Worm (Caenorhabditis elegans) whole organism, L1 larva: ENCODE data around the gene mccc-1.
A peak's percentile ranks its signal among the peaks of the same experiment; 100 is the strongest.

ENCODE experiments used
- C16A3.4 ChIP-seq: fragments of 150-350 bp; optimal IDR thresholded peaks from 2 replicates; lab custom pipeline; 2014; ENCODE audit warnings: missing biosample characterization, missing genetic modification characterization
- C34B4.2 ChIP-seq: sonication (generic microtip); optimal IDR thresholded peaks from 2 replicates; lab custom pipeline; 2017; ENCODE audit warnings: mild to moderate bottlenecking, missing genetic modification characterization, missing compliant biosample characterization
- Y116A8C.19 ChIP-seq: sonication (generic microtip); optimal IDR thresholded peaks from 2 replicates; lab custom pipeline; 2016; ENCODE audit warnings: missing compliant biosample characterization, missing genetic modification characterization, borderline replicate concordance
- blmp-1 ChIP-seq: fragments of 150-350 bp; optimal IDR thresholded peaks from 2 replicates; lab custom pipeline; 2014; ENCODE audit warnings: missing biosample characterization, missing genetic modification characterization
- ceh-82 ChIP-seq, 3 experiments: fragments of 150-350 bp in 1 of 3; sonication (generic microtip) in 2 of 3; optimal IDR thresholded peaks; 2 replicates each; lab custom pipeline; 2014 to 2017; ENCODE audit warnings: missing biosample characterization in 3 of 3, missing genetic modification characterization in 3 of 3
- ceh-88 ChIP-seq: fragments of 200-800 bp; sonication (Bioruptor generic); IDR thresholded peaks from 2 replicates; pipeline ENCODE4 v1.3.6; 2022; ENCODE audit warnings: missing genetic modification characterization, missing compliant biosample characterization
- ces-1 ChIP-seq: fragments of 150-350 bp; optimal IDR thresholded peaks from 2 replicates; lab custom pipeline; 2014; ENCODE audit warnings: missing biosample characterization, missing genetic modification reagents, missing genetic modification characterization
- dpl-1 ChIP-seq, 3 experiments: fragments of 150-350 bp in 2 of 3; sonication (generic microtip) in 1 of 3; optimal IDR thresholded peaks; 2 replicates each; lab custom pipeline; 2014 to 2017; ENCODE audit warnings: missing biosample characterization in 3 of 3, missing genetic modification characterization in 3 of 3, missing genetic modification reagents in 3 of 3
- dsc-1 ChIP-seq: sonication (generic microtip); optimal IDR thresholded peaks from 2 replicates; lab custom pipeline; 2016; ENCODE audit warnings: mild to moderate bottlenecking, missing genetic modification characterization, missing compliant biosample characterization
- efl-1 ChIP-seq, 4 experiments: fragments of 150-350 bp; optimal IDR thresholded peaks in 3 of 4; peaks in 1 of 4; 1 replicate in 1 of 4; 2 replicates in 3 of 4; lab custom pipeline; 2014; ENCODE audit warnings: missing biosample characterization in 2 of 4, missing genetic modification characterization in 2 of 4, missing genetic modification reagents in 2 of 4
- efl-3 ChIP-seq: fragments of 200-800 bp; sonication (Bioruptor generic); optimal IDR thresholded peaks from 2 replicates; lab custom pipeline; 2018; ENCODE audit warnings: mild to moderate bottlenecking, missing genetic modification characterization, missing compliant biosample characterization
- elt-3 ChIP-seq, 6 experiments: fragments of 150-350 bp in 1 of 6; sonication (generic microtip); optimal IDR thresholded peaks; 2 replicates each; lab custom pipeline; 2017 to 2018; ENCODE audit warnings: missing biosample characterization in 6 of 6, missing genetic modification characterization in 6 of 6, inconsistent platforms in 1 of 6
- fkh-10 ChIP-seq: sonication (generic microtip); optimal IDR thresholded peaks from 2 replicates; lab custom pipeline; 2017; ENCODE audit warnings: missing biosample characterization, missing genetic modification reagents, missing genetic modification characterization
- fkh-4 ChIP-seq: sonication (generic microtip); optimal IDR thresholded peaks from 2 replicates; lab custom pipeline; 2016; ENCODE audit warnings: missing compliant biosample characterization, missing genetic modification characterization, borderline replicate concordance
- hlh-4 ChIP-seq: sonication (generic microtip); optimal IDR thresholded peaks from 2 replicates; lab custom pipeline; 2016; ENCODE audit warnings: mild to moderate bottlenecking, missing genetic modification characterization, missing compliant biosample characterization
- isw-1 ChIP-seq: fragments of 200-800 bp; sonication (Bioruptor generic); IDR thresholded peaks from 2 replicates; pipeline ENCODE4 v1.3.6; 2022; ENCODE audit warnings: missing genetic modification characterization, missing compliant biosample characterization
- lin-14 ChIP-seq: fragments of 200-800 bp; sonication (Bioruptor generic); optimal IDR thresholded peaks from 2 replicates; lab custom pipeline; 2018; ENCODE audit warnings: mild to moderate bottlenecking, missing genetic modification characterization, moderate library complexity, missing compliant biosample characterization
- lin-15B ChIP-seq: fragments of 150-350 bp; sonication (generic microtip); optimal IDR thresholded peaks from 3 replicates; lab custom pipeline; 2014; ENCODE audit warnings: missing biosample characterization, missing genetic modification characterization
- lin-35 ChIP-seq, 2 experiments: fragments of 150-350 bp; optimal IDR thresholded peaks; 2 replicates each; lab custom pipeline; 2014; ENCODE audit warnings: missing biosample characterization in 2 of 2, missing genetic modification characterization in 2 of 2, missing genetic modification reagents in 2 of 2
- lsy-2 ChIP-seq, 2 experiments: fragments of 150-350 bp; optimal IDR thresholded peaks; 2 replicates each; lab custom pipeline; 2014; ENCODE audit warnings: missing biosample characterization in 2 of 2, missing genetic modification characterization in 2 of 2
- mdl-1 ChIP-seq, 2 experiments: fragments of 150-350 bp; optimal IDR thresholded peaks; 2 replicates each; lab custom pipeline; 2014 to 2017; ENCODE audit warnings: missing biosample characterization in 2 of 2, missing genetic modification characterization in 2 of 2, inconsistent platforms in 1 of 2
- mef-2 ChIP-seq: fragments of 150-350 bp; optimal IDR thresholded peaks from 2 replicates; lab custom pipeline; 2014; ENCODE audit warnings: missing biosample characterization, missing genetic modification characterization
- mep-1 ChIP-seq: fragments of 150-350 bp; optimal IDR thresholded peaks from 2 replicates; lab custom pipeline; 2014; ENCODE audit warnings: missing biosample characterization, missing genetic modification characterization
- nhr-11 ChIP-seq: fragments of 150-350 bp; optimal IDR thresholded peaks from 2 replicates; lab custom pipeline; 2014; ENCODE audit warnings: missing biosample characterization, missing genetic modification characterization
- nhr-19 ChIP-seq: fragments of 200-800 bp; sonication (Bioruptor generic); conservative IDR thresholded peaks from 2 replicates; pipeline ENCODE4 v1.3.6; 2022; ENCODE audit warnings: missing genetic modification characterization, missing compliant biosample characterization
- nhr-28 ChIP-seq: fragments of 150-350 bp; optimal IDR thresholded peaks from 2 replicates; lab custom pipeline; 2014; ENCODE audit warnings: missing biosample characterization, missing genetic modification characterization
- nhr-85 ChIP-seq: sonication (generic microtip); peaks from one replicate; lab custom pipeline; 2016; ENCODE audit warnings: missing genetic modification characterization, inconsistent platforms, missing compliant biosample characterization
- rnt-1 ChIP-seq: sonication (generic microtip); optimal IDR thresholded peaks from 2 replicates; lab custom pipeline; 2016; ENCODE audit warnings: mild to moderate bottlenecking, missing genetic modification characterization, moderate library complexity, missing compliant biosample characterization
- skn-1 ChIP-seq: fragments of 150-350 bp; optimal IDR thresholded peaks from 2 replicates; lab custom pipeline; 2014; ENCODE audit warnings: missing biosample characterization, missing genetic modification characterization
- snu-23 ChIP-seq: sonication (generic microtip); optimal IDR thresholded peaks from 2 replicates; lab custom pipeline; 2016; ENCODE audit warnings: missing genetic modification characterization, missing compliant biosample characterization
- sup-37 ChIP-seq: fragments of 200-800 bp; sonication (Bioruptor generic); optimal IDR thresholded peaks from 2 replicates; lab custom pipeline; 2018; ENCODE audit warnings: mild to moderate bottlenecking, missing genetic modification characterization, missing compliant biosample characterization
- swsn-7 ChIP-seq: sonication (generic microtip); optimal IDR thresholded peaks from 2 replicates; lab custom pipeline; 2016; ENCODE audit warnings: missing genetic modification characterization, missing compliant biosample characterization
- tbx-2 ChIP-seq: sonication (generic microtip); optimal IDR thresholded peaks from 2 replicates; lab custom pipeline; 2016; ENCODE audit warnings: missing genetic modification characterization, missing compliant biosample characterization
- unc-130 ChIP-seq: fragments of 150-350 bp; optimal IDR thresholded peaks from 2 replicates; lab custom pipeline; 2017; ENCODE audit warnings: missing biosample characterization, missing genetic modification characterization, inconsistent platforms
- unc-86 ChIP-seq: sonication (generic microtip); optimal IDR thresholded peaks from 2 replicates; lab custom pipeline; 2016; ENCODE audit warnings: missing genetic modification characterization, missing compliant biosample characterization
- vab-15 ChIP-seq: sonication (generic microtip); optimal IDR thresholded peaks from 2 replicates; lab custom pipeline; 2017; ENCODE audit warnings: missing genotype, mild to moderate bottlenecking, missing genetic modification characterization, missing compliant biosample characterization
- xbp-1 ChIP-seq: sonication (generic microtip); optimal IDR thresholded peaks from 2 replicates; lab custom pipeline; 2016; ENCODE audit warnings: missing genetic modification characterization, missing compliant biosample characterization
- zip-4 ChIP-seq: fragments of 200-800 bp; sonication (Bioruptor generic); optimal IDR thresholded peaks from 2 replicates; lab custom pipeline; 2018; ENCODE audit warnings: mild to moderate bottlenecking, missing genetic modification characterization, moderate library complexity, missing compliant biosample characterization
- ztf-4 ChIP-seq: fragments of 150-350 bp; optimal IDR thresholded peaks from 2 replicates; lab custom pipeline; 2014; ENCODE audit warnings: missing biosample characterization, missing genetic modification characterization

Gene mccc-1

ce11 chrIV:9884257-9884656, at the start of gene mccc-1, which contains the start of gene prp-18:
mccc-1 (plus strand) TSS chrIV:9884570.
prp-18 (minus strand) TSS chrIV:9884383.
- TF ChIP-seq C34B4.2 (tag; lab: Kevin White, UChicago), result no peak
- TF ChIP-seq ceh-82 (tag; optimal IDR thresholded peaks at IDR 0.05; lab: Kevin White, UChicago), result peak in 1 of 3 experiments; percentile 62
- TF ChIP-seq nhr-28 (tag; lab: Kevin White, UChicago), result no peak
- peak; percentile 36 for TF ChIP-seq isw-1 (GFP tag; lab: Robert Waterston, UW)
- TF ChIP-seq nhr-11, result no peak
- TF ChIP-seq efl-1 (optimal IDR thresholded peaks at IDR 0.05; lab: Kevin White, UChicago), result peak; percentile 67 to 70
- peak; percentile 64 to 91 for TF ChIP-seq efl-1 (GFP tag; optimal IDR thresholded peaks at IDR 0.05 in 1 of 2; lab: Kevin White, UChicago)
- peak; percentile 8 for TF ChIP-seq fkh-10 (GFP tag; lab: Kevin White, UChicago)
- peak; percentile 28 for TF ChIP-seq skn-1 (tag; lab: Kevin White, UChicago)
- peak; percentile 33 for TF ChIP-seq nhr-85 (tag; lab: Kevin White, UChicago)
- no peak for TF ChIP-seq sup-37
- no peak for TF ChIP-seq zip-4 (GFP tag; lab: Kevin White, UChicago)
- TF ChIP-seq blmp-1, result peak; percentile 30
- no peak for TF ChIP-seq elt-3 (tag; optimal IDR thresholded peaks at IDR 0.05; lab: Kevin White, UChicago)
- peak; percentile 48 for TF ChIP-seq xbp-1 (tag; lab: Kevin White, UChicago)
- no peak for TF ChIP-seq hlh-4
- TF ChIP-seq mef-2 (tag; lab: Kevin White, UChicago), result no peak
- TF ChIP-seq unc-130 (tag; lab: Kevin White, UChicago), result peak; percentile 9
- TF ChIP-seq lin-35 (GFP tag; optimal IDR thresholded peaks at IDR 0.05; lab: Kevin White, UChicago), result peak; percentile 72 to 76
- TF ChIP-seq unc-86, result peak; percentile 4
- TF ChIP-seq mdl-1 (tag; optimal IDR thresholded peaks at IDR 0.05; lab: Kevin White, UChicago), result peak in 1 of 2 experiments; percentile 16
- TF ChIP-seq tbx-2 (tag; lab: Kevin White, UChicago), result no peak
- TF ChIP-seq lsy-2 (tag; optimal IDR thresholded peaks at IDR 0.05; lab: Kevin White, UChicago), result peak in 1 of 2 experiments; percentile 57
- peak; percentile 61 for TF ChIP-seq snu-23
- TF ChIP-seq lin-14 (GFP tag; lab: Kevin White, UChicago), result peak; percentile 74
- no peak for TF ChIP-seq ceh-88 (GFP tag; lab: Robert Waterston, UW)
- TF ChIP-seq swsn-7, result peak; percentile 33
- peak; percentile 62 for TF ChIP-seq C16A3.4 (tag; lab: Kevin White, UChicago)
- peak; percentile 74 for TF ChIP-seq mep-1 (tag; lab: Kevin White, UChicago)
- peak; percentile 43 to 69 (median 60) for TF ChIP-seq dpl-1 (GFP tag; optimal IDR thresholded peaks at IDR 0.05; lab: Kevin White, UChicago)
- TF ChIP-seq ztf-4, result no peak
- no peak for TF ChIP-seq Y116A8C.19 (tag; lab: Kevin White, UChicago)
- peak; percentile 48 for TF ChIP-seq dsc-1 (tag; lab: Kevin White, UChicago)
- TF ChIP-seq nhr-19 (GFP tag; lab: Robert Waterston, UW), result peak; percentile 25; the same call in 1 of the 2 replicates
- TF ChIP-seq lin-15B (tag; lab: Kevin White, UChicago), result peak; percentile 56
- TF ChIP-seq rnt-1, result peak; percentile 64

ce11 chrIV:9836317-9836716, 48.1 kb upstream of the mccc-1 start, which contains the start of gene msp-81:
msp-81 (minus strand) TSS chrIV:9836417.
- TF ChIP-seq nhr-85 (tag; lab: Kevin White, UChicago) (no peak), efl-3 (GFP tag; lab: Kevin White, UChicago) (no peak), rnt-1 (no peak), vab-15 (tag; lab: Kevin White, UChicago) (no peak), fkh-4 (tag; lab: Kevin White, UChicago) (no peak), ces-1 (GFP tag; lab: Kevin White, UChicago) (no peak), lin-15B (tag; lab: Kevin White, UChicago) (no peak), elt-3 (tag; optimal IDR thresholded peaks at IDR 0.05; lab: Kevin White, UChicago) (no peak), unc-86 (no peak), isw-1 (GFP tag; lab: Robert Waterston, UW) (no peak)
